Worm (Caenorhabditis elegans) whole organism, L4 larva: ENCODE data around the gene gly-6.

ENCODE experiments used
- R02D3.7 ChIP-seq: fragments of 150-350 bp; sonication (generic microtip); optimal IDR thresholded peaks from 3 replicates; lab custom pipeline; 2014; ENCODE audit warnings: missing biosample characterization, missing genetic modification characterization
- aly-2 ChIP-seq: sonication (generic microtip); optimal IDR thresholded peaks from 2 replicates; lab custom pipeline; 2018; ENCODE audit warnings: missing biosample characterization, missing genetic modification characterization
- ces-1 ChIP-seq: fragments of 150-350 bp; sonication (generic microtip); optimal IDR thresholded peaks from 4 replicates; lab custom pipeline; 2014; ENCODE audit warnings: missing biosample characterization, missing genetic modification reagents, missing genetic modification characterization
- fkh-10 ChIP-seq: fragments of 150-350 bp; optimal IDR thresholded peaks from 2 replicates; lab custom pipeline; 2014; ENCODE audit warnings: missing biosample characterization, missing genetic modification reagents, missing genetic modification characterization
- lir-3 ChIP-seq: sonication (generic microtip); optimal IDR thresholded peaks from 2 replicates; lab custom pipeline; 2016; ENCODE audit warnings: mild to moderate bottlenecking, missing genetic modification characterization, missing compliant biosample characterization
- madf-9 ChIP-seq: fragments of 200-800 bp; sonication (Bioruptor generic); conservative IDR thresholded peaks from 2 replicates; pipeline ENCODE4 v1.3.6; 2022; ENCODE audit warnings: missing genetic modification reagents, missing genetic modification characterization, missing compliant biosample characterization
- nhr-11 ChIP-seq: fragments of 150-350 bp; optimal IDR thresholded peaks from 2 replicates; lab custom pipeline; 2014; ENCODE audit warnings: missing biosample characterization, missing genetic modification characterization
- nhr-25 ChIP-seq: sonication (generic microtip); optimal IDR thresholded peaks from 2 replicates; lab custom pipeline; 2017; ENCODE audit warnings: missing genetic modification characterization, mild to moderate bottlenecking, missing compliant biosample characterization, antibody characterized with exemption, moderate library complexity, borderline replicate concordance; ENCODE audit not compliant: insufficient read depth
- nhr-28 ChIP-seq: fragments of 150-350 bp; optimal IDR thresholded peaks from 2 replicates; lab custom pipeline; 2014; ENCODE audit warnings: missing biosample characterization, missing genetic modification characterization
- zip-2 ChIP-seq: fragments of 150-350 bp; optimal IDR thresholded peaks from 2 replicates; lab custom pipeline; 2014; ENCODE audit warnings: missing biosample characterization, missing genetic modification characterization

DNA sequence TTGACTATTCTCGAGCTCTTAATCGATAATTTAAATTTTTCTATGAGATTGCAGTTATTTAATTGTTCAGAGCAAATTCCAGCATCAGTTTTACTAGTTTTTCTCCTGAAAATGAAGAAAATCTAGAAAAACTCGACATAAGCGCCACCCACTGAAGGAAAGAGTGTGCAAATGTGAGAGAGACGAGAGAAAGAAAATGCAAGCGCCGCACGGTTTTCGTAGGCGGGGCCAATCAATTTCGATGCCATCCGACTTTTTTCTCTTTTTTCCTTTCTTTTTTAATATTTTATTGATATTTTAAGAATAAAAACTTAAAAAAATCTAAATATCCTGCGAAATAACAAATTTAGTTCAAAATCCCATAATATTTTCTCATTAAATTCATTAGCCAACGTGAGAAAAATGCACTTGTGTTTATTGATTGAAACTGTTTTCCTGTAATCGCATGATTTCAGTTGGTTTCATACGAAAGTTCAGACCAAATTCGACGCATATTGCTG, 1.6 kb upstream of the gly-6 start, which contains the start of gene cdk-12:
- no peak for TF ChIP-seq nhr-11
- TF ChIP-seq aly-2 (tag; lab: Kevin White, UChicago), result no peak
- no peak for TF ChIP-seq lir-3 (tag; lab: Kevin White, UChicago)
- TF ChIP-seq ces-1 (GFP tag; lab: Kevin White, UChicago), result no peak
- TF ChIP-seq zip-2 (tag; lab: Kevin White, UChicago), result no peak
- TF ChIP-seq fkh-10 (GFP tag; lab: Kevin White, UChicago), result no peak
- no peak for TF ChIP-seq nhr-28 (tag; lab: Kevin White, UChicago)
- TF ChIP-seq madf-9 (GFP tag; lab: Robert Waterston, UW), result no peak
- no peak for TF ChIP-seq nhr-25 (tag; lab: Kevin White, UChicago)
- TF ChIP-seq R02D3.7 (tag; lab: Kevin White, UChicago), result no peak
